Worm (Caenorhabditis elegans) whole organism, L2 larva: ENCODE results near the gene C36E6.2.

Experiments
- R02D3.7 ChIP-seq: fragments of 150-350 bp; optimal IDR thresholded peaks from 2 replicates; lab custom pipeline; 2014; ENCODE audit warnings: missing biosample characterization, missing genetic modification characterization
- ZK546.5 ChIP-seq: sonication (generic microtip); optimal IDR thresholded peaks from 2 replicates; lab custom pipeline; 2017; ENCODE audit warnings: missing biosample characterization, missing genetic modification characterization
- ama-1 ChIP-seq: fragments of 150-350 bp; optimal IDR thresholded peaks from 2 replicates; lab custom pipeline; 2018; ENCODE audit warnings: inconsistent platforms
- dmd-4 ChIP-seq: sonication (generic microtip); optimal IDR thresholded peaks from 2 replicates; lab custom pipeline; 2017; ENCODE audit warnings: missing biosample characterization, missing genetic modification characterization
- egl-27 ChIP-seq: sonication (generic microtip); optimal IDR thresholded peaks from 3 replicates; lab custom pipeline; 2017; ENCODE audit warnings: missing biosample characterization, missing genetic modification reagents, missing genetic modification characterization
- elt-1 ChIP-seq: fragments of 150-350 bp; optimal IDR thresholded peaks from 2 replicates; lab custom pipeline; 2014; ENCODE audit warnings: missing biosample characterization, missing genetic modification characterization
- elt-3 ChIP-seq: sonication (generic microtip); optimal IDR thresholded peaks from 2 replicates; lab custom pipeline; 2017; ENCODE audit warnings: missing biosample characterization, missing genetic modification characterization
- lin-39 ChIP-seq: fragments of 150-350 bp; optimal IDR thresholded peaks from 2 replicates; lab custom pipeline; 2014; ENCODE audit warnings: missing biosample characterization, missing genetic modification reagents, missing genetic modification characterization
- nhr-6 ChIP-seq: fragments of 150-350 bp; optimal IDR thresholded peaks from 2 replicates; lab custom pipeline; 2014; ENCODE audit warnings: missing biosample characterization, missing genetic modification characterization
- unc-39 ChIP-seq: fragments of 150-350 bp; optimal IDR thresholded peaks from 2 replicates; lab custom pipeline; 2014; ENCODE audit warnings: missing biosample characterization, missing genetic modification characterization

DNA sequence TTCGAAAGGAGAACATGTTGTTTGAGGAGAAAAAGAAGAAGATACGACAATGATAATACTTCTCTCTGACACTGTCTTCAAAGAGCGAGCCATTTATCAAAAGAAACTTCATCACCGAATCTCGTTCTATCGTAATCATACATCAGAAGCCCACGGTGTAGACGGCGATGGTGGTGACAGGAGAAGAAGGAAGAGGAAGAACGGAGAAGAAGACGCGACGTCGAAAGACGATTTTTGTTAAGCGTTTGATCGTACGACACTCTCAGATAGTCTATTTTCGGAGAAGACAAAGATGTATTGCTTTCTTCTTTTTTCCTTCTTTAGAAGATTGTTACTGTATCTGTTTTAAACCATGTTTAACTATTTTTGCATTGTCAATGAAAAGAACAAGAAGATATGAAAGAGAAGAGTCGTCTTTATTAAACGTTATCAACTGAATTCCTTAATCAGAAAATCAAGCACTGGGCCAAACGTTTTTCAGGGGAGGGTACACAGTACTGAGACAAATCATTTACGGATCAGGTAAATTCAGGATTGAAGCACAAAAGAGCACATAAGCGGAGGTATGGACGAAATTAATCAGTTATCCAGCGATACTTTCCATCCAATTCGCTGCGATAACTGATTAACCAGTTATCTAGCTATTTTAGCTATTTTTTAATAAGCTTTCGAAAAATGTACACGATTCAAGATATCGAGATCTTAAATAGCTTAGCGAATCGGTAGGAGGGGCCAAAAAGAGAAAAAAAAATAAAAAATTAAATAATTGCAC is 31.5 kb upstream of the C36E6.2 start:
- TF ChIP-seq ama-1 (peak; percentile 97), elt-1 (tag; lab: Kevin White, UChicago) (no peak), unc-39 (no peak), nhr-6 (tag; lab: Kevin White, UChicago) (peak; percentile 13), ZK546.5 (no peak), egl-27 (no peak), R02D3.7 (tag; lab: Kevin White, UChicago) (no peak), elt-3 (tag; lab: Kevin White, UChicago) (no peak), lin-39 (tag; lab: Kevin White, UChicago) (no peak), dmd-4 (tag; lab: Kevin White, UChicago) (no peak)
